Worm (Caenorhabditis elegans) whole organism, L3 larva: ENCODE data around the gene nhr-99.
A peak's percentile ranks its signal among the peaks of the same experiment; 100 is the strongest.

Source experiments
- R02D3.7 ChIP-seq: fragments of 150-350 bp; optimal IDR thresholded peaks from 2 replicates; lab custom pipeline; 2014; ENCODE audit warnings: missing biosample characterization, missing genetic modification characterization
- ZK546.5 ChIP-seq: sonication (generic microtip); optimal IDR thresholded peaks from 2 replicates; lab custom pipeline; 2017; ENCODE audit warnings: missing biosample characterization, missing genetic modification characterization
- aly-2 ChIP-seq: fragments of 150-350 bp; optimal IDR thresholded peaks from 2 replicates; lab custom pipeline; 2014; ENCODE audit warnings: missing biosample characterization, missing genetic modification characterization
- ceh-16 ChIP-seq: sonication (generic microtip); optimal IDR thresholded peaks from 2 replicates; lab custom pipeline; 2017; ENCODE audit warnings: missing biosample characterization, missing genetic modification characterization
- ceh-28 ChIP-seq: fragments of 150-350 bp; optimal IDR thresholded peaks from 2 replicates; lab custom pipeline; 2014; ENCODE audit warnings: missing biosample characterization, missing genetic modification reagents, missing genetic modification characterization
- ceh-82 ChIP-seq: fragments of 150-350 bp; optimal IDR thresholded peaks from 2 replicates; lab custom pipeline; 2014; ENCODE audit warnings: missing biosample characterization, missing genetic modification characterization
- daf-12 ChIP-seq: fragments of 150-350 bp; optimal IDR thresholded peaks from 2 replicates; lab custom pipeline; 2014; ENCODE audit warnings: missing biosample characterization, missing genetic modification reagents, missing genetic modification characterization
- egl-27 ChIP-seq: sonication (generic microtip); optimal IDR thresholded peaks from 4 replicates; lab custom pipeline; 2017; ENCODE audit warnings: missing biosample characterization, missing genetic modification reagents, missing genetic modification characterization
- elt-1 ChIP-seq: fragments of 150-350 bp; optimal IDR thresholded peaks from 2 replicates; lab custom pipeline; 2014; ENCODE audit warnings: missing biosample characterization, missing genetic modification characterization
- elt-2 ChIP-seq: sonication (generic microtip); optimal IDR thresholded peaks from 2 replicates; lab custom pipeline; 2016; ENCODE audit warnings: missing genetic modification reagents, mild to moderate bottlenecking, missing genetic modification characterization, missing compliant biosample characterization
- fkh-10 ChIP-seq: sonication (generic microtip); optimal IDR thresholded peaks from 2 replicates; lab custom pipeline; 2017; ENCODE audit warnings: missing biosample characterization, missing genetic modification reagents, missing genetic modification characterization
- fos-1 ChIP-seq: fragments of 150-350 bp; optimal IDR thresholded peaks from 2 replicates; lab custom pipeline; 2014; ENCODE audit warnings: missing biosample characterization, missing genetic modification characterization
- jun-1 ChIP-seq: fragments of 150-350 bp; optimal IDR thresholded peaks from 2 replicates; lab custom pipeline; 2014; ENCODE audit warnings: missing biosample characterization, missing genetic modification reagents, missing genetic modification characterization
- lin-15B ChIP-seq: fragments of 150-350 bp; optimal IDR thresholded peaks from 2 replicates; lab custom pipeline; 2014; ENCODE audit warnings: missing biosample characterization, missing genetic modification characterization
- lin-39 ChIP-seq: fragments of 150-350 bp; optimal IDR thresholded peaks from 2 replicates; lab custom pipeline; 2018; ENCODE audit warnings: missing biosample characterization, missing genetic modification reagents, missing genetic modification characterization
- mdl-1 ChIP-seq: fragments of 150-350 bp; optimal IDR thresholded peaks from 2 replicates; lab custom pipeline; 2014; ENCODE audit warnings: missing biosample characterization, missing genetic modification characterization
- mml-1 ChIP-seq: fragments of 150-350 bp; sonication (generic microtip); optimal IDR thresholded peaks from 3 replicates; lab custom pipeline; 2014; ENCODE audit warnings: missing biosample characterization, missing genetic modification characterization
- nfya-1 ChIP-seq: sonication (generic microtip); optimal IDR thresholded peaks from 2 replicates; lab custom pipeline; 2017; ENCODE audit warnings: missing genetic modification characterization, mild to moderate bottlenecking, missing compliant biosample characterization, antibody characterized with exemption, moderate library complexity; ENCODE audit not compliant: insufficient read depth
- nhr-11 ChIP-seq: fragments of 150-350 bp; optimal IDR thresholded peaks from 2 replicates; lab custom pipeline; 2014; ENCODE audit warnings: missing biosample characterization, missing genetic modification characterization
- nhr-23 ChIP-seq: fragments of 150-350 bp; optimal IDR thresholded peaks from 2 replicates; lab custom pipeline; 2014; ENCODE audit warnings: missing biosample characterization, missing genetic modification reagents, missing genetic modification characterization
- nhr-237 ChIP-seq: fragments of 150-350 bp; optimal IDR thresholded peaks from 2 replicates; lab custom pipeline; 2014; ENCODE audit warnings: missing biosample characterization, missing genetic modification characterization
- nhr-28 ChIP-seq: fragments of 150-350 bp; optimal IDR thresholded peaks from 2 replicates; lab custom pipeline; 2014; ENCODE audit warnings: missing biosample characterization, missing genetic modification characterization
- nhr-43 ChIP-seq: sonication (generic microtip); optimal IDR thresholded peaks from 2 replicates; lab custom pipeline; 2016; ENCODE audit warnings: mild to moderate bottlenecking, missing genetic modification characterization, missing compliant biosample characterization; ENCODE audit not compliant: poor library complexity, severe bottlenecking
- nhr-76 ChIP-seq: fragments of 150-350 bp; sonication (generic microtip); optimal IDR thresholded peaks from 5 replicates; lab custom pipeline; 2014; ENCODE audit warnings: missing biosample characterization, missing genetic modification characterization
- pha-4 ChIP-seq: fragments of 150-350 bp; optimal IDR thresholded peaks from 2 replicates; lab custom pipeline; 2014; ENCODE audit warnings: missing biosample characterization, missing genetic modification reagents, missing genetic modification characterization
- pqm-1 ChIP-seq: fragments of 150-350 bp; optimal IDR thresholded peaks from 2 replicates; lab custom pipeline; 2017; ENCODE audit warnings: missing biosample characterization, missing genetic modification characterization, inconsistent platforms
- sea-2 ChIP-seq: fragments of 150-350 bp; sonication (generic microtip); optimal IDR thresholded peaks from 4 replicates; lab custom pipeline; 2014; ENCODE audit warnings: missing biosample characterization, missing genetic modification reagents, missing genetic modification characterization
- skn-1 ChIP-seq: fragments of 150-350 bp; optimal IDR thresholded peaks from 2 replicates; lab custom pipeline; 2014; ENCODE audit warnings: missing biosample characterization, missing genetic modification characterization
- snpc-4 ChIP-seq: fragments of 150-350 bp; optimal IDR thresholded peaks from 2 replicates; lab custom pipeline; 2014; ENCODE audit warnings: missing biosample characterization, missing genetic modification characterization
- tbx-2 ChIP-seq: sonication (generic microtip); optimal IDR thresholded peaks from 2 replicates; lab custom pipeline; 2016; ENCODE audit warnings: mild to moderate bottlenecking, missing genetic modification characterization, missing compliant biosample characterization
- unc-39 ChIP-seq: sonication (generic microtip); optimal IDR thresholded peaks from 4 replicates; lab custom pipeline; 2017; ENCODE audit warnings: missing biosample characterization, missing genetic modification characterization
- unc-62 ChIP-seq: fragments of 150-350 bp; sonication (generic microtip); optimal IDR thresholded peaks from 4 replicates; lab custom pipeline; 2014; ENCODE audit warnings: missing biosample characterization, missing genetic modification reagents, missing genetic modification characterization
- zag-1 ChIP-seq: fragments of 150-350 bp; optimal IDR thresholded peaks from 2 replicates; lab custom pipeline; 2014; ENCODE audit warnings: missing biosample characterization, missing genetic modification characterization
- ztf-11 ChIP-seq: fragments of 150-350 bp; optimal IDR thresholded peaks from 2 replicates; lab custom pipeline; 2014; ENCODE audit warnings: missing biosample characterization, missing genetic modification characterization

The nhr-99 gene

DNA sequence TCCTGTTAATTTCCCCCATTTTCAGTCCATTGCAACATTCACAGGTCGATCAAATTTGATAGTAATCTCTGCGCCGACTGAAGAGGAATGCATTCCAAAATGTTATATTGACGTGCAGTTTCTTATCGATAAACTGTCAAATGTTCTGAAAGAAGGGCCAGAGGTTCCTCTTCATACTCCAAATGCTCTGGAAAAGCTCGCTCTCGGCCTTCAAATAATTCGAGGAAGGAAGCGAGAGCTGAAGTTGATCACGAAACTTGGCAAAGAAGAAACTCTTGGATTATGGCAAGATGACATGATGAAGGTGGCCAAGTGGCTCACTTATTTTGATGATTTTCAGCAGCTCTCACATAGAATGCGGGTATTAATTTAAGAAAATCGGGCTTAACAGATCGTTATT is 4.5 kb downstream of the nhr-99 start:
- TF ChIP-seq nhr-23 (tag; lab: Kevin White, UChicago), result no peak
- TF ChIP-seq mml-1, result no peak
- no peak for TF ChIP-seq unc-39 (tag; lab: Kevin White, UChicago)
- TF ChIP-seq nhr-11 (tag; lab: Kevin White, UChicago), result no peak
- TF ChIP-seq ZK546.5 (tag; lab: Kevin White, UChicago), result no peak
- no peak for TF ChIP-seq unc-62 (GFP tag; lab: Kevin White, UChicago)
- no peak for TF ChIP-seq jun-1 (tag; lab: Kevin White, UChicago)
- TF ChIP-seq pqm-1 (tag; lab: Kevin White, UChicago), result no peak
- TF ChIP-seq tbx-2 (tag; lab: Kevin White, UChicago), result no peak
- no peak for TF ChIP-seq elt-2 (tag; lab: Kevin White, UChicago)
- no peak for TF ChIP-seq egl-27 (tag; lab: Kevin White, UChicago)
- no peak for TF ChIP-seq skn-1 (tag; lab: Kevin White, UChicago)
- TF ChIP-seq lin-15B (tag; lab: Kevin White, UChicago), result no peak
- no peak for TF ChIP-seq nhr-43 (tag; lab: Kevin White, UChicago)
- no peak for TF ChIP-seq sea-2 (GFP tag; lab: Kevin White, UChicago)
- TF ChIP-seq fkh-10, result no peak
- TF ChIP-seq ceh-16 (tag; lab: Kevin White, UChicago), result no peak
- no peak for TF ChIP-seq zag-1 (tag; lab: Kevin White, UChicago)
- TF ChIP-seq nhr-237 (tag; lab: Kevin White, UChicago), result no peak
- TF ChIP-seq ztf-11 (tag; lab: Kevin White, UChicago), result no peak

DNA sequence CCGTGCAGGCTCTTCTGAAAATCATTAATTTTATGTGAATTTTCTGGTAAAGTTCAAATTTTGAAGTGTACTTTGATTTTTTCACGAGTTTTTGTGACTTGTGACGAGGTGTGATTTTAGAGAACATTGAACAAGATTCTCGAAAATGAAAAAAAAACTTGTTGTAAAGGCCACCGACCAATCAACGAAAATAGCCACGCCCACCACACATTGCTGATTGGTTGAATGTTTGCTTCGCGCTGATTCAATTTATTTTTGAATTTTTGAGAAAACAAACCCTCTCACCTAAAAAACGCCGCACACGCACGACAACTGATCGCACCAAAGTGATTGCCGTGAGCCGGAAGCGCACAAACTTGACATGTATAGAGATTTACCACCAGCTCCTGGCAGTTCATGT is 8.3 kb downstream of the nhr-99 start:
- TF ChIP-seq pqm-1 (tag; lab: Kevin White, UChicago) (peak; percentile 0), nfya-1 (tag; lab: Kevin White, UChicago) (peak; percentile 74), zag-1 (tag; lab: Kevin White, UChicago) (no peak)

DNA sequence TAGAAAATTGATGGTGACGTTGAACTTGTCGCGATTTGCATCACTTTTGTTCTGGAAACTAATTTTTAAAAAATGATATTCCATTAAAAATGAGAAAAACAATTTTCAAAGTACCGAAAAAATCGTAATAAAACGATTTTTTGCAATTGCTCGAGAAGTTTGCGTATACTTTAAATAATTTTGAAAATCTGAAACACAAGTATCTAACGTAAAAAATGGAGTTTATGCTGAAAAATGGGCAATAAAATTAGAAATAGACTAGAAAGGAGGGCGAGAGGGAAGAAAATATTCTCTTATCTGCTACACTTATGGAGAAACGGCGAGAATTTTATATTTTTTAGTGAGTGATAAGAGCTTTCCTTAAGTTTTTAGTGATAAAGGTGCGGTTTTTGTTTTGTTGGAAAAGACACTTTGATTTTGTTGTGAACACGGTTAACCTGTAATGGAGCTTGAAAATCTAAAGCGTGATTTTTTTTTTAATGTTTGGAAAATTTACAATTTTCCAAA is 8.8 kb downstream of the nhr-99 start, which contains the start of gene nhr-130:
Gene nhr-130, minus strand, starts transcription at position 51 of the 507 bp plus-strand sequence.
- TF ChIP-seq mdl-1 (tag; lab: Kevin White, UChicago) (no peak), snpc-4 (tag; lab: Kevin White, UChicago) (no peak), egl-27 (tag; lab: Kevin White, UChicago) (no peak), elt-1 (tag; lab: Kevin White, UChicago) (no peak), ztf-11 (tag; lab: Kevin White, UChicago) (no peak), pha-4 (tag; lab: Kevin White, UChicago) (peak; percentile 20), elt-2 (tag; lab: Kevin White, UChicago) (peak; percentile 90), nhr-28 (no peak), pqm-1 (tag; lab: Kevin White, UChicago) (peak; percentile 77)

DNA sequence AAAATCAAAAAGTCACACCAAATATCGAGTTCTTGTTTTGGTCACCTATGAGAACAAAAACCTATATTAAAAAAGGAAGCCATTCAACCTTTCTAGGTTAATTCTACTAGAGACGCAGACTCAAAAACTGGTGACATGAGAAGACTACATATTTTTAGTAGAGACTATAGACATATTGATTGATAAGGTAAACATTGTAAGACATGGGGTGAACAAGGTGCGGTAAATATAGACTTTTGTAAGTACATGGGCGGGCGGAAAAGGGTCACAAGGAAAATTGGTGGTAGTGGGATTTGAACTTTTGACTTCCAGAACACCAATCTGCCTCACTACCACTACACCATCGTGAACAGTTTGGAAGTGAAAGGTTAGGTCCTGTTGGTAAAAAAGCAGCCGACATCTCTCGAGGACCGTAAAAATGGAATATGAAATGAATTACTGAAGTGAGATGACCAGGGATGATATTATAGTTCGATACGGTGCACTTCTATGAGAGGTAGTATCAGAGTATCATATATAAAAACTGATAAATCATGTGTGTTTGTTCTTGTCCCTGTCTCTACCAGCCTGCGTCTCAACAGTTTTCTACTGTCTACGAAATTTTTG is 9.8 kb downstream of the nhr-99 start, which contains the start of gene nhr-212:
Gene nhr-212, plus strand, starts transcription at position 573 of the 606 bp plus-strand sequence.
- TF ChIP-seq nhr-23 (tag; lab: Kevin White, UChicago) (peak; percentile 27), pha-4 (tag; lab: Kevin White, UChicago) (peak; percentile 83), elt-2 (tag; lab: Kevin White, UChicago) (peak; percentile 40), pqm-1 (tag; lab: Kevin White, UChicago) (peak; percentile 50), fkh-10 (no peak), ceh-28 (tag; lab: Kevin White, UChicago) (peak; percentile 57), fos-1 (tag; lab: Kevin White, UChicago) (no peak)

DNA sequence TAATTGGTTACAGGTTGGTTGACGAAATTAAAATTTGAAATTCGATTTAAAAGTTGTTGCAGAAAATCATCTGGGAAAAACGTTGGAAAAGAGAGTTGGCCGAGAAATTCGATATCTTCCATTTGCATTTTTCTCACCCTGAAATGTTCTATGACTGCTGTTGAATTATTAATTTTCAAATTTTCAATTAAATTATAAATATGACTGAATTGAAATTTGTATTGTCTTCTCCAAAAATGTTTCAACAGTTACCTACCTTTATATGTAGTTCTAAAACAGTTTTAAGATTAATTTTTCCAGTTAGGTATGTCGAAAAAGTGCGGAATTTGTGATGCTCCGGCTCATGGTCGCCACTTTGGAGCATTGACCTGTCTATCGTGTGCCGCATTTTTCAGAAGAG is 12.1 kb downstream of the nhr-99 start, which contains the start of gene nhr-211:
Gene nhr-211, plus strand, starts transcription at position 301 of the 400 bp plus-strand sequence.
- no peak for TF ChIP-seq elt-2 (tag; lab: Kevin White, UChicago)
- no peak for TF ChIP-seq ceh-82 (tag; lab: Kevin White, UChicago)
- TF ChIP-seq aly-2 (tag; lab: Kevin White, UChicago), result no peak
- TF ChIP-seq unc-62 (GFP tag; lab: Kevin White, UChicago), result no peak
- no peak for TF ChIP-seq lin-15B (tag; lab: Kevin White, UChicago)
- no peak for TF ChIP-seq skn-1 (tag; lab: Kevin White, UChicago)
- no peak for TF ChIP-seq R02D3.7 (tag; lab: Kevin White, UChicago)
- TF ChIP-seq daf-12 (tag; lab: Kevin White, UChicago), result no peak
- TF ChIP-seq mml-1, result no peak
- TF ChIP-seq mdl-1 (tag; lab: Kevin White, UChicago), result no peak
- TF ChIP-seq nhr-76, result no peak
- TF ChIP-seq elt-1 (tag; lab: Kevin White, UChicago), result no peak
- no peak for TF ChIP-seq ZK546.5 (tag; lab: Kevin White, UChicago)
- TF ChIP-seq lin-39 (tag; lab: Kevin White, UChicago), result no peak
